Worm (Caenorhabditis elegans): Measurements from ENCODE around the gene C17A2.3.

DNA sequence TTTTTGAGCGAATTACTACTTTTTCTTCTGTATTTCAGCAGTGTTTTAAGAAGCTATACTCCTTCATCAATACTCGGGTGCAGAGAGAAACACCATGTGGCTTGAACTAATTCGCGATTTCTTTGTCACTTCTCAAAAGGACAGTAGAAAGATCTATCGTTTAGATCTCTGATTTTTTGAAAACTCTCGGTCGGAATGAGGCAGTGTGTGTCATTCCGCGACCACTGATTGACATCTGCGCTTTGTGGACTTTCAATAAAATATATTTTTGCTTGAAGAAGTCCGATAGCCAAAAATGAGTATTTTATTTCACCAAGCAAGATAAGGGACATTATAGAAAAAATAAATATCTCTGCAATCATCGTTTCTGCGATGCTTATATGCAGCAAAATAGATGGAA, 18.6 kb downstream of the C17A2.3 start:
- TF ChIP-seq elt-1 (tag; optimal IDR thresholded peaks at IDR 0.05) (peak; percentile 76), lin-11 (tag; optimal IDR thresholded peaks at IDR 0.05) (no peak), elt-3 (tag; optimal IDR thresholded peaks at IDR 0.05) (no peak), nhr-12 (tag; optimal IDR thresholded peaks at IDR 0.05) (no peak), unc-62 (GFP tag; optimal IDR thresholded peaks at IDR 0.05) (no peak)
